Fruit fly (Drosophila melanogaster) whole organism, embryonic: ENCODE results near the gene CG18265.

Experiments used
- ATbp ChIP-seq: fragments of 200-800 bp; sonication (Bioruptor generic); optimal IDR thresholded peaks from 2 replicates; lab custom pipeline; 2017; ENCODE audit warnings: missing biosample characterization, mild to moderate bottlenecking, missing genetic modification characterization, missing genetic modification reagents
- Aef1 ChIP-seq: fragments of 200-800 bp; sonication (Bioruptor generic); IDR thresholded peaks from 3 replicates; pipeline ENCODE4 v1.3.6; 2022; ENCODE audit warnings: missing biosample characterization, missing genetic modification characterization
- Blimp-1 ChIP-seq: fragments of 200-800 bp; sonication (Bioruptor generic); optimal IDR thresholded peaks from 3 replicates; lab custom pipeline; 2018; ENCODE audit warnings: missing biosample characterization, missing genetic modification characterization, mild to moderate bottlenecking, moderate library complexity, missing genetic modification reagents
- Bteb2 ChIP-seq: fragments of 200-800 bp; sonication (Bioruptor generic); optimal IDR thresholded peaks from 2 replicates; lab custom pipeline; 2016; ENCODE audit warnings: missing biosample characterization, missing genetic modification characterization
- CG12391 ChIP-seq: fragments of 200-800 bp; sonication (Bioruptor generic); optimal IDR thresholded peaks from 3 replicates; lab custom pipeline; 2018; ENCODE audit warnings: missing biosample characterization, mild to moderate bottlenecking, missing genetic modification characterization, moderate library complexity
- CG12659 ChIP-seq: fragments of 200-800 bp; sonication (Bioruptor generic); optimal IDR thresholded peaks from 3 replicates; lab custom pipeline; 2017; ENCODE audit warnings: mild to moderate bottlenecking, missing biosample characterization, missing genetic modification reagents, missing genetic modification characterization
- CG12769 ChIP-seq: fragments of 200-800 bp; sonication (Bioruptor generic); optimal IDR thresholded peaks from 2 replicates; lab custom pipeline; 2019; ENCODE audit warnings: missing biosample characterization, mild to moderate bottlenecking, missing genetic modification characterization, moderate library complexity
- CG14710 ChIP-seq: fragments of 200-800 bp; sonication (Bioruptor generic); optimal IDR thresholded peaks from 3 replicates; lab custom pipeline; 2019; ENCODE audit warnings: missing biosample characterization, mild to moderate bottlenecking, missing genetic modification characterization, moderate library complexity
- CG15011 ChIP-seq: fragments of 200-800 bp; sonication (Bioruptor generic); optimal IDR thresholded peaks from 3 replicates; lab custom pipeline; 2018; ENCODE audit warnings: missing biosample characterization, mild to moderate bottlenecking, missing genetic modification characterization
- CG15601 ChIP-seq: fragments of 200-800 bp; sonication (Bioruptor generic); optimal IDR thresholded peaks from 3 replicates; lab custom pipeline; 2019; ENCODE audit warnings: missing biosample characterization, mild to moderate bottlenecking, missing genetic modification characterization, moderate library complexity
- CG1603 ChIP-seq: fragments of 200-800 bp; sonication (Bioruptor generic); optimal IDR thresholded peaks from 2 replicates; lab custom pipeline; 2019; ENCODE audit warnings: missing biosample characterization, mild to moderate bottlenecking, missing genetic modification characterization, moderate library complexity
- CG17186 ChIP-seq: fragments of 200-800 bp; sonication (Bioruptor generic); optimal IDR thresholded peaks from 3 replicates; lab custom pipeline; 2017; ENCODE audit warnings: missing biosample characterization, missing genetic modification reagents, missing genetic modification characterization
- CG17361 ChIP-seq: fragments of 200-800 bp; sonication (Bioruptor generic); IDR thresholded peaks from 3 replicates; pipeline ENCODE4 v1.3.6; 2022; ENCODE audit warnings: missing biosample characterization, missing genetic modification characterization
- CG17829 ChIP-seq: fragments of 200-800 bp; optimal IDR thresholded peaks from 2 replicates; lab custom pipeline; 2019; ENCODE audit warnings: missing biosample characterization, mild to moderate bottlenecking, missing genetic modification characterization, moderate library complexity
- CG18011 ChIP-seq: fragments of 200-800 bp; sonication (Bioruptor generic); optimal IDR thresholded peaks from 2 replicates; lab custom pipeline; 2017; ENCODE audit warnings: missing biosample characterization, missing genetic modification characterization, mild to moderate bottlenecking, moderate library complexity, missing genotype
- CG18262 ChIP-seq: fragments of 200-800 bp; optimal IDR thresholded peaks from 3 replicates; lab custom pipeline; 2019; ENCODE audit warnings: missing biosample characterization, mild to moderate bottlenecking, missing genetic modification characterization, moderate library complexity
- CG2678 ChIP-seq: fragments of 200-800 bp; sonication (Bioruptor generic); optimal IDR thresholded peaks from 3 replicates; lab custom pipeline; 2019; ENCODE audit warnings: missing biosample characterization, mild to moderate bottlenecking, missing genetic modification characterization, moderate library complexity
- CG2712 ChIP-seq: fragments of 200-800 bp; optimal IDR thresholded peaks from 3 replicates; lab custom pipeline; 2019; ENCODE audit warnings: missing biosample characterization, mild to moderate bottlenecking, missing genetic modification characterization, moderate library complexity
- CG30020 ChIP-seq: fragments of 200-800 bp; optimal IDR thresholded peaks from 2 replicates; lab custom pipeline; 2019; ENCODE audit warnings: missing biosample characterization, mild to moderate bottlenecking, missing genetic modification characterization, moderate library complexity
- CG31441 ChIP-seq: fragments of 200-800 bp; sonication (Bioruptor generic); IDR thresholded peaks from 2 replicates; pipeline ENCODE4 v1.3.6; 2022; ENCODE audit warnings: missing biosample characterization, missing genetic modification characterization
- CG3838 ChIP-seq: fragments of 200-800 bp; sonication (Bioruptor generic); optimal IDR thresholded peaks from 3 replicates; lab custom pipeline; 2016; ENCODE audit warnings: missing biosample characterization, missing genetic modification characterization
- CG6689 ChIP-seq: fragments of 200-800 bp; sonication (Bioruptor generic); IDR thresholded peaks from 2 replicates; pipeline ENCODE4 v1.3.6; 2022; ENCODE audit warnings: missing biosample characterization, missing genetic modification characterization
- CG6765 ChIP-seq: fragments of 200-800 bp; sonication (Bioruptor generic); optimal IDR thresholded peaks from 3 replicates; lab custom pipeline; 2017; ENCODE audit warnings: missing biosample characterization, mild to moderate bottlenecking, missing genetic modification characterization
- CG6791 ChIP-seq: fragments of 200-800 bp; sonication (Bioruptor generic); IDR thresholded peaks from 3 replicates; pipeline ENCODE4 v1.3.6; 2022; ENCODE audit warnings: missing biosample characterization, missing genetic modification characterization; ENCODE audit not compliant: partially characterized antibody
- CG7556 ChIP-seq: fragments of 200-800 bp; sonication (Bioruptor generic); optimal IDR thresholded peaks from 2 replicates; lab custom pipeline; 2017; ENCODE audit warnings: missing biosample characterization, mild to moderate bottlenecking, missing genetic modification characterization
- CG7839 ChIP-seq: fragments of 200-800 bp; sonication (Bioruptor generic); optimal IDR thresholded peaks from 3 replicates; lab custom pipeline; 2018; ENCODE audit warnings: missing biosample characterization, mild to moderate bottlenecking, missing genetic modification characterization, moderate library complexity
- CG8924 ChIP-seq: fragments of 200-800 bp; optimal IDR thresholded peaks from 3 replicates; lab custom pipeline; 2019; ENCODE audit warnings: missing biosample characterization, mild to moderate bottlenecking, missing genetic modification characterization, moderate library complexity
- CHES-1-like ChIP-seq: fragments of 200-800 bp; sonication (Bioruptor generic); optimal IDR thresholded peaks from 2 replicates; lab custom pipeline; 2016; ENCODE audit warnings: missing biosample characterization, missing genetic modification characterization
- CoRest ChIP-seq: fragments of 200-800 bp; sonication (Bioruptor generic); optimal IDR thresholded peaks from 3 replicates; lab custom pipeline; 2018; ENCODE audit warnings: missing biosample characterization, mild to moderate bottlenecking, missing genetic modification characterization, moderate library complexity
- Dek ChIP-seq: fragments of 200-800 bp; sonication (Bioruptor generic); optimal IDR thresholded peaks from 3 replicates; lab custom pipeline; 2019; ENCODE audit warnings: missing biosample characterization, mild to moderate bottlenecking, missing genetic modification characterization, moderate library complexity
- Hr3 ChIP-seq: fragments of 200-800 bp; sonication (Bioruptor generic); optimal IDR thresholded peaks from 3 replicates; lab custom pipeline; 2016; ENCODE audit warnings: missing biosample characterization, missing genetic modification characterization
- Meics ChIP-seq: fragments of 200-800 bp; sonication (Bioruptor generic); optimal IDR thresholded peaks from 2 replicates; lab custom pipeline; 2017; ENCODE audit warnings: missing biosample characterization, mild to moderate bottlenecking, missing genetic modification characterization
- Nf-YC ChIP-seq: fragments of 200-800 bp; optimal IDR thresholded peaks from 3 replicates; lab custom pipeline; 2019; ENCODE audit warnings: missing biosample characterization, mild to moderate bottlenecking, missing genetic modification characterization, moderate library complexity
- Oli ChIP-seq: fragments of 200-800 bp; sonication (Bioruptor generic); optimal IDR thresholded peaks from 2 replicates; lab custom pipeline; 2018; ENCODE audit warnings: missing biosample characterization, mild to moderate bottlenecking, missing genetic modification characterization, moderate library complexity
- Ptx1 ChIP-seq: fragments of 200-800 bp; sonication (Bioruptor generic); IDR thresholded peaks from 2 replicates; pipeline ENCODE4 v1.3.6; 2022; ENCODE audit warnings: missing biosample characterization, missing genetic modification characterization
- Rfx ChIP-seq: fragments of 200-800 bp; sonication (Bioruptor generic); IDR thresholded peaks from 2 replicates; pipeline ENCODE4 v1.3.6; 2022; ENCODE audit warnings: missing biosample characterization, missing genetic modification characterization
- Sox100B ChIP-seq: fragments of 200-800 bp; sonication (Bioruptor generic); optimal IDR thresholded peaks from 3 replicates; lab custom pipeline; 2018; ENCODE audit warnings: missing biosample characterization, mild to moderate bottlenecking, missing genetic modification characterization
- Xbp1 ChIP-seq: fragments of 200-800 bp; sonication (Bioruptor generic); optimal IDR thresholded peaks from 3 replicates; lab custom pipeline; 2016; ENCODE audit warnings: missing biosample characterization, mild to moderate bottlenecking, missing genetic modification characterization
- YL-1 ChIP-seq: fragments of 200-800 bp; sonication (Bioruptor generic); optimal IDR thresholded peaks from 3 replicates; lab custom pipeline; 2017; ENCODE audit warnings: missing biosample characterization, mild to moderate bottlenecking, missing genetic modification characterization
- dmrt99B ChIP-seq: fragments of 200-800 bp; sonication (Bioruptor generic); optimal IDR thresholded peaks from 2 replicates; lab custom pipeline; 2018; ENCODE audit warnings: missing biosample characterization, mild to moderate bottlenecking, missing genetic modification characterization, moderate library complexity
- gem ChIP-seq: fragments of 200-800 bp; sonication (Bioruptor generic); optimal IDR thresholded peaks from 2 replicates; lab custom pipeline; 2019; ENCODE audit warnings: missing biosample characterization, mild to moderate bottlenecking, missing genetic modification characterization, moderate library complexity
- grau ChIP-seq: fragments of 200-800 bp; optimal IDR thresholded peaks from 3 replicates; lab custom pipeline; 2019; ENCODE audit warnings: missing biosample characterization, mild to moderate bottlenecking, missing genetic modification characterization, moderate library complexity
- gsb-n ChIP-seq: fragments of 200-800 bp; sonication (Bioruptor generic); optimal IDR thresholded peaks from 3 replicates; lab custom pipeline; 2018; ENCODE audit warnings: missing biosample characterization, mild to moderate bottlenecking, missing genetic modification characterization
- row ChIP-seq: fragments of 200-800 bp; sonication (Bioruptor generic); IDR thresholded peaks from 3 replicates; pipeline ENCODE4 v1.3.6; 2022; ENCODE audit warnings: missing biosample characterization, missing genetic modification characterization
- seq ChIP-seq: fragments of 200-800 bp; sonication (Bioruptor generic); IDR thresholded peaks from 2 replicates; pipeline ENCODE4 v1.3.6; 2022; ENCODE audit warnings: missing biosample characterization, missing genetic modification characterization
- slbo ChIP-seq: fragments of 200-800 bp; sonication (Bioruptor generic); IDR thresholded peaks from 2 replicates; pipeline ENCODE4 v1.3.6; 2022; ENCODE audit warnings: missing biosample characterization, missing genetic modification characterization
- so ChIP-seq: fragments of 200-800 bp; sonication (Bioruptor generic); IDR thresholded peaks from 3 replicates; pipeline ENCODE4 v1.3.6; 2022; ENCODE audit warnings: missing biosample characterization, missing genetic modification characterization
- toy ChIP-seq: fragments of 200-800 bp; sonication (Bioruptor generic); IDR thresholded peaks from 2 replicates; pipeline ENCODE4 v1.3.6; 2022; ENCODE audit warnings: missing biosample characterization, missing genetic modification characterization
- trem ChIP-seq: fragments of 200-800 bp; optimal IDR thresholded peaks from 3 replicates; lab custom pipeline; 2019; ENCODE audit warnings: missing biosample characterization, mild to moderate bottlenecking, missing genetic modification characterization, moderate library complexity
- vvl ChIP-seq: fragments of 200-800 bp; sonication (Bioruptor generic); IDR thresholded peaks from 2 replicates; pipeline ENCODE4 v1.3.6; 2022; ENCODE audit warnings: missing biosample characterization, missing genetic modification characterization

The CG18265 gene

dm6 chr3L:17447881-17448280 lies 8.7 kb downstream of the CG18265 start (continued):
- TF ChIP-seq grau (tag; lab: Kevin White, UChicago) (peak; percentile 53), CG12659 (GFP tag; lab: Kevin White, UChicago) (peak; percentile 30), toy (GFP tag; lab: Robert Waterston, UW) (no peak), YL-1 (GFP tag; lab: Kevin White, UChicago) (no peak), CG14710 (tag; lab: Kevin White, UChicago) (no peak), CG17186 (GFP tag; lab: Kevin White, UChicago) (no peak), CG17829 (tag; lab: Kevin White, UChicago) (peak; percentile 17), Sox100B (GFP tag; lab: Kevin White, UChicago) (peak; percentile 35), gsb-n (no peak), CHES-1-like (GFP tag; lab: Kevin White, UChicago) (no peak), Bteb2 (GFP tag; lab: Kevin White, UChicago) (no peak), Xbp1 (peak; percentile 34), CG7839 (peak; percentile 58), CG6791 (GFP tag; lab: Robert Waterston, UW) (no peak), CG18011 (no peak), CG15011 (peak; percentile 9), CG17361 (peak; percentile 55; the same call in 2 of the 3 replicates), row (GFP tag; lab: Robert Waterston, UW) (peak; percentile 72), Nf-YC (tag; lab: Kevin White, UChicago) (peak; percentile 6), seq (GFP tag; lab: Robert Waterston, UW) (0 out of 2 replicates have a peak, but pooled peaks have one; percentile 13), ATbp (peak; percentile 17), Oli (tag; lab: Kevin White, UChicago) (peak; percentile 16), vvl (GFP tag; lab: Robert Waterston, UW) (peak; percentile 33; the same call in 1 of the 2 replicates), slbo (GFP tag; lab: Robert Waterston, UW) (peak; percentile 52), Rfx (0 out of 2 replicates have a peak, but pooled peaks have one; percentile 17), Ptx1 (GFP tag; lab: Robert Waterston, UW) (peak; percentile 47; the same call in 1 of the 2 replicates), Aef1 (no peak), dmrt99B (tag; lab: Kevin White, UChicago) (peak; percentile 49), so (0 out of 3 replicates have a peak, but pooled peaks have one; percentile 12), CG7556 (peak; percentile 78), CoRest (tag; lab: Kevin White, UChicago) (peak; percentile 38), Hr3 (GFP tag; lab: Kevin White, UChicago) (peak; percentile 14), Blimp-1 (GFP tag; lab: Kevin White, UChicago) (peak; percentile 7), gem (peak; percentile 63), CG6765 (GFP tag; lab: Kevin White, UChicago) (no peak), CG1603 (no peak), CG6689 (GFP tag; lab: Robert Waterston, UW) (peak; percentile 38), CG8924 (tag; lab: Kevin White, UChicago) (peak; percentile 36), Dek (tag; lab: Kevin White, UChicago) (peak; percentile 19)

dm6 chr3L:17457695-17458242 lies 18.6 kb downstream of the CG18265 start:
- TF ChIP-seq CG31441 (GFP tag; lab: Robert Waterston, UW) (peak; percentile 38; the same call in 1 of the 2 replicates), CG2712 (tag; lab: Kevin White, UChicago) (peak; percentile 51), CG15601 (peak; percentile 11), CG18262 (tag; lab: Kevin White, UChicago) (peak; percentile 51), CG2678 (peak; percentile 48), gem (peak; percentile 51), trem (tag; lab: Kevin White, UChicago) (peak; percentile 17), CG17829 (tag; lab: Kevin White, UChicago) (peak; percentile 23), CG7556 (peak; percentile 26), Meics (GFP tag; lab: Kevin White, UChicago) (peak; percentile 15), CG30020 (tag; lab: Kevin White, UChicago) (no peak), CG3838 (GFP tag; lab: Kevin White, UChicago) (no peak), CG12391 (tag; lab: Kevin White, UChicago) (peak; percentile 39), CG12769 (no peak)
